Worm (Caenorhabditis elegans) whole organism, L2 larva: ENCODE results near the gene nhr-18.
A peak's percentile ranks its signal among the peaks of the same experiment; 100 is the strongest.
"Not testable (repeated sequence)": the region's sequence is repeated elsewhere in the genome, so short reads cannot be mapped to it uniquely, and the experiment has no call there.

Experiments used
- C34F6.9 ChIP-seq: fragments of 150-350 bp; optimal IDR thresholded peaks from 2 replicates; lab custom pipeline; 2014; ENCODE audit warnings: missing biosample characterization, missing genetic modification characterization
- F13H6.1 ChIP-seq: sonication (generic microtip); optimal IDR thresholded peaks from 2 replicates; lab custom pipeline; 2016; ENCODE audit warnings: missing genetic modification characterization, missing compliant biosample characterization
- R02D3.7 ChIP-seq: fragments of 150-350 bp; optimal IDR thresholded peaks from 2 replicates; lab custom pipeline; 2014; ENCODE audit warnings: missing biosample characterization, missing genetic modification characterization
- Y55F3AM.14 ChIP-seq: fragments of 200-800 bp; sonication (Bioruptor generic); optimal IDR thresholded peaks from 2 replicates; lab custom pipeline; 2018; ENCODE audit warnings: mild to moderate bottlenecking, missing genetic modification characterization, missing compliant biosample characterization
- ZK546.5 ChIP-seq: sonication (generic microtip); optimal IDR thresholded peaks from 2 replicates; lab custom pipeline; 2017; ENCODE audit warnings: missing biosample characterization, missing genetic modification characterization
- alr-1 ChIP-seq: fragments of 150-350 bp; optimal IDR thresholded peaks from 2 replicates; lab custom pipeline; 2014; ENCODE audit warnings: missing biosample characterization, missing genetic modification characterization
- blmp-1 ChIP-seq: sonication (generic microtip); optimal IDR thresholded peaks from 2 replicates; lab custom pipeline; 2017; ENCODE audit warnings: missing genetic modification characterization, mild to moderate bottlenecking, missing compliant biosample characterization, antibody characterized with exemption, moderate library complexity; ENCODE audit not compliant: insufficient read depth
- ceh-16 ChIP-seq: fragments of 150-350 bp; optimal IDR thresholded peaks from 2 replicates; lab custom pipeline; 2014; ENCODE audit warnings: missing biosample characterization, missing genetic modification characterization
- ceh-82 ChIP-seq: fragments of 150-350 bp; optimal IDR thresholded peaks from 2 replicates; lab custom pipeline; 2014; ENCODE audit warnings: missing biosample characterization, missing genetic modification characterization
- crh-2 ChIP-seq: sonication (generic microtip); optimal IDR thresholded peaks from 2 replicates; lab custom pipeline; 2017; ENCODE audit warnings: missing biosample characterization, missing genetic modification characterization
- dmd-4 ChIP-seq: sonication (generic microtip); optimal IDR thresholded peaks from 2 replicates; lab custom pipeline; 2017; ENCODE audit warnings: missing biosample characterization, missing genetic modification characterization
- egl-27 ChIP-seq: sonication (generic microtip); optimal IDR thresholded peaks from 3 replicates; lab custom pipeline; 2017; ENCODE audit warnings: missing biosample characterization, missing genetic modification reagents, missing genetic modification characterization
- elt-3 ChIP-seq: sonication (generic microtip); optimal IDR thresholded peaks from 2 replicates; lab custom pipeline; 2017; ENCODE audit warnings: missing biosample characterization, missing genetic modification characterization
- fos-1 ChIP-seq: fragments of 150-350 bp; optimal IDR thresholded peaks from 2 replicates; lab custom pipeline; 2014; ENCODE audit warnings: missing biosample characterization, missing genetic modification characterization
- lin-11 ChIP-seq: fragments of 150-350 bp; sonication (generic microtip); optimal IDR thresholded peaks from 2 replicates; lab custom pipeline; 2014; ENCODE audit warnings: missing biosample characterization, missing genetic modification characterization, inconsistent platforms, mixed read lengths
- lin-13 ChIP-seq: fragments of 150-350 bp; optimal IDR thresholded peaks from 2 replicates; lab custom pipeline; 2014; ENCODE audit warnings: missing biosample characterization, missing genetic modification reagents, missing genetic modification characterization
- lsy-2 ChIP-seq, 2 experiments: fragments of 150-350 bp in 1 of 2; sonication (generic microtip) in 1 of 2; optimal IDR thresholded peaks; 2 replicates each; lab custom pipeline; 2014 to 2017; ENCODE audit warnings: missing biosample characterization in 2 of 2, missing genetic modification characterization in 2 of 2
- mab-5 ChIP-seq: fragments of 150-350 bp; optimal IDR thresholded peaks from 2 replicates; lab custom pipeline; 2014; ENCODE audit warnings: missing biosample characterization, missing genetic modification characterization
- mbf-1 ChIP-seq: sonication (generic microtip); optimal IDR thresholded peaks from 2 replicates; lab custom pipeline; 2017; ENCODE audit warnings: missing biosample characterization, missing genetic modification characterization
- nhr-10 ChIP-seq: sonication (generic microtip); optimal IDR thresholded peaks from 2 replicates; lab custom pipeline; 2017; ENCODE audit warnings: missing biosample characterization, missing genetic modification characterization
- nhr-12 ChIP-seq: fragments of 150-350 bp; optimal IDR thresholded peaks from 2 replicates; lab custom pipeline; 2014; ENCODE audit warnings: missing biosample characterization, missing genetic modification characterization
- nhr-129 ChIP-seq: fragments of 150-350 bp; optimal IDR thresholded peaks from 2 replicates; lab custom pipeline; 2014; ENCODE audit warnings: missing biosample characterization, missing genetic modification characterization
- nhr-23 ChIP-seq: fragments of 150-350 bp; optimal IDR thresholded peaks from 2 replicates; lab custom pipeline; 2014; ENCODE audit warnings: missing biosample characterization, missing genetic modification reagents, missing genetic modification characterization
- nhr-237 ChIP-seq: fragments of 150-350 bp; optimal IDR thresholded peaks from 2 replicates; lab custom pipeline; 2014; ENCODE audit warnings: missing biosample characterization, missing genetic modification characterization
- nhr-6 ChIP-seq: fragments of 150-350 bp; optimal IDR thresholded peaks from 2 replicates; lab custom pipeline; 2014; ENCODE audit warnings: missing biosample characterization, missing genetic modification characterization
- nhr-77 ChIP-seq: fragments of 150-350 bp; optimal IDR thresholded peaks from 2 replicates; lab custom pipeline; 2014; ENCODE audit warnings: missing biosample characterization, missing genetic modification characterization
- skn-1 ChIP-seq: sonication (generic microtip); optimal IDR thresholded peaks from 2 replicates; lab custom pipeline; 2017; ENCODE audit warnings: missing biosample characterization, missing genetic modification characterization
- sma-3 ChIP-seq: sonication (generic microtip); optimal IDR thresholded peaks from 2 replicates; lab custom pipeline; 2016; ENCODE audit warnings: missing genetic modification reagents, missing genetic modification characterization, missing compliant biosample characterization
- sma-9 ChIP-seq, 2 experiments: fragments of 150-350 bp in 1 of 2; sonication (generic microtip) in 1 of 2; optimal IDR thresholded peaks; 2 replicates each; lab custom pipeline; 2014 to 2016; ENCODE audit warnings: missing genetic modification characterization in 2 of 2, mild to moderate bottlenecking in 1 of 2, missing biosample characterization in 1 of 2, missing compliant biosample characterization in 1 of 2, missing genetic modification reagents in 1 of 2, moderate library complexity in 1 of 2
- snpc-4 ChIP-seq: fragments of 150-350 bp; optimal IDR thresholded peaks from 2 replicates; lab custom pipeline; 2014; ENCODE audit warnings: missing biosample characterization, missing genetic modification characterization
- unc-39 ChIP-seq: fragments of 150-350 bp; optimal IDR thresholded peaks from 2 replicates; lab custom pipeline; 2014; ENCODE audit warnings: missing biosample characterization, missing genetic modification characterization
- unc-55 ChIP-seq: fragments of 150-350 bp; sonication (generic microtip); optimal IDR thresholded peaks from 3 replicates; lab custom pipeline; 2014; ENCODE audit warnings: missing biosample characterization, missing genetic modification reagents, missing genetic modification characterization
- unc-62 ChIP-seq: fragments of 150-350 bp; optimal IDR thresholded peaks from 2 replicates; lab custom pipeline; 2014; ENCODE audit warnings: missing biosample characterization, missing genetic modification reagents, missing genetic modification characterization

Gene nhr-18

DNA sequence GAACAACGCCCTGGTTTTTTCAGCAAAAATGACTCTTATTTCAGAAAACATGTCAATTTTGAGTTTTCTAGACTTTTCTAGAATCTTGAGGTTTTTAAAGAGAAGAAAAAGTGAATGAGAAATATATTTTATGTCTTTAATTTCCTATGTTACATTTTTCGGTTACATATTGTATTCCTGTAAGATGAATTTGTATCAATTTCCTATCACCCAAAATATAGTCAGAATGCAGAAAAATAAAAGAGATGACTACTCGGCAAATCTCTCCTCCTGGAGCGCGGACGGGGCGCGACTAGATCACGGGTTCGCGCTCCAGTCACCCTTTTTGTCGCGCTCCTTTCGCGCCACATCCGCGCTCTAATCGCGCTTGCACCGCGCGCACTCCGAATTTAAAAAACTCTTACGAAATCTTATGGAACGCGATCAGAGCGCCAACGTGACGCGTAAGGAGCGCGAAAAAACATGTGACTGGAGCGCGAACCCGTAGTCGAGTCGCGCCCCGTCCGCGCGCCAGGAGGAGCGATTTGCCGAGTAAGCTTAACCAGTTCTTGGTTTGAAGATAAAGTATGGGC, 27.6 kb downstream of the nhr-18 start, which contains the start of gene str-253:
TSS of gene str-253 (minus strand) at position 51 of the 572 bp plus-strand sequence.
- TF ChIP-seq unc-62 (no peak), crh-2 (tag; lab: Kevin White, UChicago) (no peak), snpc-4 (tag; lab: Kevin White, UChicago) (no peak), mab-5 (tag; lab: Kevin White, UChicago) (no peak), mbf-1 (tag; lab: Kevin White, UChicago) (no peak), Y55F3AM.14 (no peak), nhr-129 (tag; lab: Kevin White, UChicago) (no peak), fos-1 (tag; lab: Kevin White, UChicago) (no peak), alr-1 (no peak), nhr-23 (tag; lab: Kevin White, UChicago) (no peak), dmd-4 (tag; lab: Kevin White, UChicago) (no peak), lin-13 (GFP tag; lab: Kevin White, UChicago) (no peak)

DNA sequence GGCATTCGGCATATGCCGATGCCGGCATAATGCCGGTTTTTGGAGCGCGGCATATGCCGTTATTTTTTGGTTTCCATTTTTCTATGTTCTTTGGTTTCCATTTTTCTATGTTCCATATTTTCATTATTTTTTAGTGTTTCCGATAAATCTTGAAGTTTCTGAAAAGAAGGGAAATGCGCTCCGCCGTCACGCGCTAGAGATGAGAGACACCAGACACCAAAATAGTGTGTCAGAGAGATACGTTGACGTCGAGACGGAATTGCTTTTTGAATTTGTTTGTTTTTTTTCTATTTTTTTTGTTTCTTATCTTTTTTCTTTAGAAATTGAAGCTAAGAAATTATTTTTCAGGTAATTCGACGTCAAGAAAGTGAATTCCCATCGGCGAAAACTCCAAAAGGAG, 28.2 kb downstream of the nhr-18 start, which contains the start of gene F41B5.1:
TSS of gene F41B5.1 (plus strand) at position 343 of the 400 bp plus-strand sequence.
- not testable (repeated sequence) for TF ChIP-seq lin-11, nhr-6, F13H6.1 (tag; lab: Kevin White, UChicago)
- TF ChIP-seq, all 48 proteins: peak for 0; not testable (repeated sequence) for 48

DNA sequence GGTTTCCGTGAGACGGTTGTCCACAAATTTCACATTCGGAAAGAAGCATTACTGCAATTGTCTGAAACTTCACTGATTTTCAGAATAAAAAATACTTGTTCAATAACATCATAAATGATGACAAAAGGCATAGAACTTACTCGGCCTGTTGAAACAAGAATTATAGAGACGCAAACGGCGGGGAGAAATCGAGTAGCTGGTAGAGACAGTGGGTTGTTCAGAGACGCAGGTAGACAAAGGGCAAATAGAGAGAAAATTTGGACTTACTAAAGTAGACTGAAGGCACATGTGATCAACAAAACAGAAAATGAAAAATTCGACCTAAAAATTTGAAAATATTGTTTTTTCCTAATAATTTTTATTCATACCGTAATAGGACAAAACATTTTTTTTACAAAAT, 32.7 kb downstream of the nhr-18 start, which contains the start of gene nhr-182:
TSS of gene nhr-182 (minus strand) at position 178 of the 400 bp plus-strand sequence.
- TF ChIP-seq crh-2 (tag; lab: Kevin White, UChicago) (peak; percentile 49), fos-1 (tag; lab: Kevin White, UChicago) (peak; percentile 18), lsy-2 (tag; optimal IDR thresholded peaks at IDR 0.05; lab: Kevin White, UChicago) (peak in 1 of 2 experiments; percentile 28), skn-1 (tag; lab: Kevin White, UChicago) (peak; percentile 86), blmp-1 (no peak), sma-9 (GFP tag; optimal IDR thresholded peaks at IDR 0.05; lab: Kevin White, UChicago) (peak; percentile 19), sma-9 (tag; optimal IDR thresholded peaks at IDR 0.05; lab: Kevin White, UChicago) (no peak), ZK546.5 (tag; lab: Kevin White, UChicago) (no peak), C34F6.9 (tag; lab: Kevin White, UChicago) (peak; percentile 27), nhr-129 (tag; lab: Kevin White, UChicago) (peak; percentile 28), F13H6.1 (tag; lab: Kevin White, UChicago) (peak; percentile 6)

DNA sequence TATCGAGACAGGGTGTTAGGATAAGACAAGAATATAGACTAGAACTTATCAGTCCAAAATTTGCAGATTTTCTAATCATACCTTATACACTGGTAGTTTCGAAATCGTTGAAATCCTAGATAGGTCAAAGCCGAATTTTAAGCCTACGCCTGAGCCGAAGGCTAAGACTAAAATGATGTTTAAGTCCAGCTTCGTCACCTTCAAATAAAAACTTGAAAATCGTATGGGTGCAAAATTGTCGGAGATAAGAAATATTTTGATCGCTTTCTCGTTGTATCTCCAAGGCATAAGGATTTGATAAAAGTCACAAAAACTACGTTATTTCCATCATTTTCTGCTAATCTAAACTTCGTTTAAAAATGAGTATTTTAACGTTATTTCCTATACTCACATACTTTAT, 33.7 kb downstream of the nhr-18 start, which contains the start of gene F41B5.12:
TSS of gene F41B5.12 (plus strand) at position 301 of the 400 bp plus-strand sequence.
- TF ChIP-seq nhr-12 (tag; lab: Kevin White, UChicago) = no peak
- TF ChIP-seq, all 48 proteins: peak for 0

DNA sequence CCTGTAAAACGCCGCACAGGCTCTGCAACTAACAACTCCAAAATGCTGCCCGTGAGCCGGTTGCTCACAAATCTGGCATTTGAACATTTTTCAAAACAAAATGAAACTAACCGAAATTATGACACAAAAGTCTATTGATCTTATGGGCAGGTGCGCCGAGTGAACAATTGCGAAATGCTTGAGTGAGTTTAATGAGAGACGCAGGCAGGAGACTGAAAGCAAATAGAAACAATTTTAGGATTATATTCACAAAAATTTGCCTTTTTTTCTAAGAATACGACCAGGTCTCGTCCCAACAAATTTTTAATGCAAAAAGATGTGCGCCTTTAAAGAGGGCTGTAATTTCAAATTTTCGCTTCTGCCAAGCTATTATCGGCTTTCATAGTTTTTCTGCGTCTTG, 37.5 kb downstream of the nhr-18 start, which contains the start of gene nhr-183:
TSS of gene nhr-183 (minus strand) at position 180 of the 400 bp plus-strand sequence.
- TF ChIP-seq lin-13 (GFP tag; lab: Kevin White, UChicago) (no peak), skn-1 (tag; lab: Kevin White, UChicago) (no peak), unc-55 (GFP tag; lab: Kevin White, UChicago) (no peak)

DNA sequence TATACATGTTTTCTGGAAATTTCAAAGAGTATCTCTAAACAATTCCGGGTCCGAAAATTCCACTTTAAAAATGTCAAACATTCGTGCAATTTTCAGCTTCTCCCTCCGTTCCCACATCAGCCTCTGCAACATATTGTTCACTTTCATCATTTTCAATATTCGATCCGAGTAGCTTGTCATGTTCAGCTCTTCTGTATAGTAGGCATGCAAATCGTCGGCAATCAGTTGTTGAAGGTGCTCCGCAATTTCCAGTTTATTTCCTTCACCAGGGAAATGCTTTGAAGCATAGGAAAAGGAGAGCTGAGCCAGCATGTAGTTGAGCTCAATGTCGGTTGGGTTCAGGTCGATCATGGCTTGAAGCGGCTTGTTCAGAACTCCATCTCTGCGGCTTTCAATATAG, 37.9 kb downstream of the nhr-18 start:
- TF ChIP-seq nhr-77 (tag; lab: Kevin White, UChicago) (no peak), R02D3.7 (tag; lab: Kevin White, UChicago) (no peak), unc-39 (tag; lab: Kevin White, UChicago) (no peak), nhr-10 (tag; lab: Kevin White, UChicago) (no peak), ceh-82 (no peak), lin-11 (tag; lab: Kevin White, UChicago) (no peak), sma-3 (GFP tag; lab: Kevin White, UChicago) (no peak), elt-3 (tag; lab: Kevin White, UChicago) (no peak), egl-27 (tag; lab: Kevin White, UChicago) (no peak), nhr-237 (tag; lab: Kevin White, UChicago) (no peak), dmd-4 (tag; lab: Kevin White, UChicago) (no peak), ceh-16 (tag; lab: Kevin White, UChicago) (no peak)
